Fruit fly (Drosophila melanogaster) whole organism, adult: ENCODE data around the gene Rat1.
A peak's percentile ranks its signal among the peaks of the same experiment; 100 is the strongest.

Source experiments
- CG11617 ChIP-seq: fragments of 200-800 bp; sonication (Bioruptor generic); optimal IDR thresholded peaks from 2 replicates; lab custom pipeline; 2017; ENCODE audit warnings: mild to moderate bottlenecking, missing biosample characterization, missing genetic modification reagents, missing genetic modification characterization
- CG12768 ChIP-seq: fragments of 200-800 bp; sonication (Bioruptor generic); optimal IDR thresholded peaks from 2 replicates; lab custom pipeline; 2017; ENCODE audit warnings: missing biosample characterization, missing genetic modification characterization, mild to moderate bottlenecking, moderate library complexity, missing genetic modification reagents
- CG14711 ChIP-seq: fragments of 200-800 bp; sonication (Bioruptor generic); optimal IDR thresholded peaks from 2 replicates; lab custom pipeline; 2018; ENCODE audit warnings: missing biosample characterization, mild to moderate bottlenecking, missing genetic modification characterization, moderate library complexity
- CG1620 ChIP-seq: fragments of 200-800 bp; sonication (Bioruptor generic); optimal IDR thresholded peaks from 2 replicates; lab custom pipeline; 2016; ENCODE audit warnings: missing biosample characterization, missing genetic modification characterization
- CG33017 ChIP-seq: fragments of 200-800 bp; sonication (Bioruptor generic); optimal IDR thresholded peaks from 2 replicates; lab custom pipeline; 2018; ENCODE audit warnings: missing biosample characterization, mild to moderate bottlenecking, missing genetic modification characterization, moderate library complexity
- CG5204 ChIP-seq: fragments of 200-800 bp; sonication (Bioruptor generic); optimal IDR thresholded peaks from 2 replicates; lab custom pipeline; 2016; ENCODE audit warnings: missing biosample characterization, missing genetic modification characterization
- CG7045 ChIP-seq: fragments of 200-800 bp; sonication (Bioruptor generic); optimal IDR thresholded peaks from 2 replicates; lab custom pipeline; 2017; ENCODE audit warnings: missing biosample characterization, mild to moderate bottlenecking, missing genetic modification characterization
- CG7101 ChIP-seq: fragments of 200-800 bp; sonication (Bioruptor generic); optimal IDR thresholded peaks from 2 replicates; lab custom pipeline; 2018; ENCODE audit warnings: missing biosample characterization, mild to moderate bottlenecking, missing genetic modification characterization, moderate library complexity
- Clk ChIP-seq: fragments of 200-800 bp; sonication (Bioruptor generic); optimal IDR thresholded peaks from 2 replicates; lab custom pipeline; 2017; ENCODE audit warnings: missing biosample characterization, missing genetic modification characterization
- Crg-1 ChIP-seq: fragments of 200-800 bp; sonication (Bioruptor generic); optimal IDR thresholded peaks from 2 replicates; lab custom pipeline; 2016; ENCODE audit warnings: missing biosample characterization, missing genetic modification characterization
- Hr96 ChIP-seq: fragments of 200-800 bp; sonication (Bioruptor generic); optimal IDR thresholded peaks from 2 replicates; lab custom pipeline; 2016; ENCODE audit warnings: missing biosample characterization, missing genetic modification characterization
- Mnt ChIP-seq: fragments of 200-800 bp; sonication (Bioruptor generic); optimal IDR thresholded peaks from 2 replicates; lab custom pipeline; 2016; ENCODE audit warnings: missing biosample characterization, mild to moderate bottlenecking, missing genetic modification characterization
- bab1 ChIP-seq: fragments of 200-800 bp; sonication (Bioruptor generic); optimal IDR thresholded peaks from 3 replicates; lab custom pipeline; 2019; ENCODE audit warnings: missing biosample characterization, mild to moderate bottlenecking, missing genetic modification characterization, moderate library complexity
- cic ChIP-seq: fragments of 200-800 bp; sonication (Bioruptor generic); optimal IDR thresholded peaks from 2 replicates; lab custom pipeline; 2017; ENCODE audit warnings: missing biosample characterization, mild to moderate bottlenecking, missing genetic modification characterization, moderate library complexity
- cnc ChIP-seq, 2 experiments: fragments of >200 bp; optimal IDR thresholded peaks; 2 replicates each; lab custom pipeline; 2017
- kay ChIP-seq: fragments of 200-800 bp; sonication (Bioruptor generic); peaks from one replicate; lab custom pipeline; 2016; ENCODE audit warnings: missing biosample characterization, missing genetic modification characterization, borderline replicate concordance
- ovo ChIP-seq: fragments of 200-800 bp; sonication (Bioruptor generic); optimal IDR thresholded peaks from 2 replicates; lab custom pipeline; 2016; ENCODE audit warnings: missing biosample characterization, missing genetic modification characterization
- pad ChIP-seq: fragments of 200-800 bp; sonication (Bioruptor generic); optimal IDR thresholded peaks from 3 replicates; lab custom pipeline; 2017; ENCODE audit warnings: missing biosample characterization, missing genetic modification characterization, mild to moderate bottlenecking, moderate library complexity, missing genetic modification reagents
- tj ChIP-seq: fragments of 200-800 bp; sonication (Bioruptor generic); optimal IDR thresholded peaks from 3 replicates; lab custom pipeline; 2017; ENCODE audit warnings: missing biosample characterization, mild to moderate bottlenecking, missing genetic modification characterization, moderate library complexity
- toe ChIP-seq: fragments of 200-800 bp; sonication (Bioruptor generic); optimal IDR thresholded peaks from 2 replicates; lab custom pipeline; 2016; ENCODE audit warnings: missing biosample characterization, missing genetic modification characterization

Rat1 gene

dm6 chr2L:6941731-6942130 is 33.8 kb downstream of the Rat1 start:
- TF ChIP-seq CG33017 (tag; lab: Kevin White, UChicago): no peak
- TF ChIP-seq pad (GFP tag; lab: Kevin White, UChicago): no peak
- no peak for TF ChIP-seq Clk (GFP tag; lab: Kevin White, UChicago)
- peak; percentile 57 for TF ChIP-seq CG11617 (GFP tag; lab: Kevin White, UChicago)

dm6 chr2L:6942714-6943113 is 34.8 kb downstream of the Rat1 start, which contains the start of gene CG18304:
CG18304 (minus strand) TSS chr2L:6942814.
- TF ChIP-seq Mnt (GFP tag; lab: Kevin White, UChicago): no peak
- no peak for TF ChIP-seq cic (GFP tag; lab: Kevin White, UChicago)
- TF ChIP-seq kay: no peak
- TF ChIP-seq cnc (optimal IDR thresholded peaks at IDR 0.05; lab: Kevin White, UChicago): no peak
- TF ChIP-seq CG33017 (tag; lab: Kevin White, UChicago): no peak
- no peak for TF ChIP-seq Clk (GFP tag; lab: Kevin White, UChicago)
- TF ChIP-seq CG14711 (tag; lab: Kevin White, UChicago): no peak
- TF ChIP-seq pad (GFP tag; lab: Kevin White, UChicago): no peak
- no peak for TF ChIP-seq CG11617 (GFP tag; lab: Kevin White, UChicago)
- TF ChIP-seq CG5204 (GFP tag; lab: Kevin White, UChicago): no peak
- no peak for TF ChIP-seq ovo (GFP tag; lab: Kevin White, UChicago)
- no peak for TF ChIP-seq Crg-1
- TF ChIP-seq Hr96 (GFP tag; lab: Kevin White, UChicago): no peak
- no peak for TF ChIP-seq bab1
- no peak for TF ChIP-seq CG12768 (GFP tag; lab: Kevin White, UChicago)
- TF ChIP-seq CG1620 (GFP tag; lab: Kevin White, UChicago): no peak
- TF ChIP-seq tj: no peak
- no peak for TF ChIP-seq CG7045 (GFP tag; lab: Kevin White, UChicago)

dm6 chr2L:6945088-6945487 is 37.2 kb downstream of the Rat1 start, which contains the start of gene Fgop2:
Fgop2 (minus strand) TSS chr2L:6945289.
- TF ChIP-seq cic (GFP tag; lab: Kevin White, UChicago): no peak
- no peak for TF ChIP-seq CG14711 (tag; lab: Kevin White, UChicago)
- TF ChIP-seq bab1: peak; percentile 31

dm6 chr2L:6948540-6948942 is 40.7 kb downstream of the Rat1 start, which contains the start of gene ihog:
ihog (minus strand) TSS chr2L:6948808.
- no peak for TF ChIP-seq kay
- TF ChIP-seq Crg-1: no peak
- TF ChIP-seq pad (GFP tag; lab: Kevin White, UChicago): peak; percentile 12
- peak; percentile 33 for TF ChIP-seq Mnt (GFP tag; lab: Kevin White, UChicago)
- TF ChIP-seq cic (GFP tag; lab: Kevin White, UChicago): no peak
- TF ChIP-seq toe (GFP tag; lab: Kevin White, UChicago): no peak
- no peak for TF ChIP-seq CG1620 (GFP tag; lab: Kevin White, UChicago)
- no peak for TF ChIP-seq Hr96 (GFP tag; lab: Kevin White, UChicago)
- no peak for TF ChIP-seq cnc (optimal IDR thresholded peaks at IDR 0.05; lab: Kevin White, UChicago)
- no peak for TF ChIP-seq ovo (GFP tag; lab: Kevin White, UChicago)
- no peak for TF ChIP-seq CG12768 (GFP tag; lab: Kevin White, UChicago)
- TF ChIP-seq tj: no peak
- no peak for TF ChIP-seq CG14711 (tag; lab: Kevin White, UChicago)
- peak; percentile 19 for TF ChIP-seq bab1
- no peak for TF ChIP-seq CG7101
- no peak for TF ChIP-seq CG11617 (GFP tag; lab: Kevin White, UChicago)
- no peak for TF ChIP-seq CG5204 (GFP tag; lab: Kevin White, UChicago)

dm6 chr2L:6950096-6950495 is 42.2 kb downstream of the Rat1 start, which contains the start of the genes Gas41 and SA1:
Gas41 (minus strand) TSS chr2L:6950207.
SA1 (plus strand) TSS chr2L:6950421.
- TF ChIP-seq CG7045 (GFP tag; lab: Kevin White, UChicago): no peak
- TF ChIP-seq tj: peak; percentile 80
- peak; percentile 79 for TF ChIP-seq CG11617 (GFP tag; lab: Kevin White, UChicago)
- peak; percentile 94 for TF ChIP-seq CG33017 (tag; lab: Kevin White, UChicago)
- TF ChIP-seq toe (GFP tag; lab: Kevin White, UChicago): no peak
- TF ChIP-seq pad (GFP tag; lab: Kevin White, UChicago): peak; percentile 70
- peak; percentile 8 for TF ChIP-seq Clk (GFP tag; lab: Kevin White, UChicago)
- TF ChIP-seq CG14711 (tag; lab: Kevin White, UChicago): peak; percentile 92
- TF ChIP-seq ovo (GFP tag; lab: Kevin White, UChicago): peak; percentile 82
- peak; percentile 96 for TF ChIP-seq CG7101
- TF ChIP-seq Mnt (GFP tag; lab: Kevin White, UChicago): peak; percentile 68
- TF ChIP-seq CG1620 (GFP tag; lab: Kevin White, UChicago): peak; percentile 1
- peak; percentile 45 for TF ChIP-seq bab1
- TF ChIP-seq CG5204 (GFP tag; lab: Kevin White, UChicago): no peak
- peak; percentile 79 for TF ChIP-seq CG12768 (GFP tag; lab: Kevin White, UChicago)
- TF ChIP-seq cnc (optimal IDR thresholded peaks at IDR 0.05; lab: Kevin White, UChicago): no peak
- no peak for TF ChIP-seq Hr96 (GFP tag; lab: Kevin White, UChicago)
- TF ChIP-seq Crg-1: peak; percentile 82

dm6 chr2L:6956725-6957124 is 48.8 kb downstream of the Rat1 start, which contains the start of the genes CG13775 and CG3430:
CG13775 (minus strand) TSS chr2L:6956950.
CG3430 (plus strand) TSS chr2L:6957008.
- TF ChIP-seq CG11617 (GFP tag; lab: Kevin White, UChicago) (no peak), Mnt (GFP tag; lab: Kevin White, UChicago) (peak; percentile 19), CG7101 (peak; percentile 10), toe (GFP tag; lab: Kevin White, UChicago) (no peak), Crg-1 (peak; percentile 1), bab1 (peak; percentile 40), tj (peak; percentile 5), CG14711 (tag; lab: Kevin White, UChicago) (peak; percentile 2), Clk (GFP tag; lab: Kevin White, UChicago) (no peak)
